Worm (Caenorhabditis elegans) whole organism, L2 larva: ENCODE measurements around the gene C34C12.7.

Experiments
- F13H6.1 ChIP-seq: sonication (generic microtip); optimal IDR thresholded peaks from 2 replicates; lab custom pipeline; 2016; ENCODE audit warnings: missing genetic modification characterization, missing compliant biosample characterization
- R02D3.7 ChIP-seq: fragments of 150-350 bp; optimal IDR thresholded peaks from 2 replicates; lab custom pipeline; 2014; ENCODE audit warnings: missing biosample characterization, missing genetic modification characterization
- ZK546.5 ChIP-seq: sonication (generic microtip); optimal IDR thresholded peaks from 2 replicates; lab custom pipeline; 2017; ENCODE audit warnings: missing biosample characterization, missing genetic modification characterization
- alr-1 ChIP-seq: fragments of 150-350 bp; optimal IDR thresholded peaks from 2 replicates; lab custom pipeline; 2014; ENCODE audit warnings: missing biosample characterization, missing genetic modification characterization
- ama-1 ChIP-seq: fragments of 150-350 bp; optimal IDR thresholded peaks from 2 replicates; lab custom pipeline; 2018; ENCODE audit warnings: inconsistent platforms
- blmp-1 ChIP-seq: sonication (generic microtip); optimal IDR thresholded peaks from 2 replicates; lab custom pipeline; 2017; ENCODE audit warnings: missing genetic modification characterization, mild to moderate bottlenecking, missing compliant biosample characterization, antibody characterized with exemption, moderate library complexity; ENCODE audit not compliant: insufficient read depth
- ceh-16 ChIP-seq: fragments of 150-350 bp; optimal IDR thresholded peaks from 2 replicates; lab custom pipeline; 2014; ENCODE audit warnings: missing biosample characterization, missing genetic modification characterization
- ceh-82 ChIP-seq: fragments of 150-350 bp; optimal IDR thresholded peaks from 2 replicates; lab custom pipeline; 2014; ENCODE audit warnings: missing biosample characterization, missing genetic modification characterization
- dmd-4 ChIP-seq: sonication (generic microtip); optimal IDR thresholded peaks from 2 replicates; lab custom pipeline; 2017; ENCODE audit warnings: missing biosample characterization, missing genetic modification characterization
- egl-27 ChIP-seq: sonication (generic microtip); optimal IDR thresholded peaks from 3 replicates; lab custom pipeline; 2017; ENCODE audit warnings: missing biosample characterization, missing genetic modification reagents, missing genetic modification characterization
- elt-1 ChIP-seq: fragments of 150-350 bp; optimal IDR thresholded peaks from 2 replicates; lab custom pipeline; 2014; ENCODE audit warnings: missing biosample characterization, missing genetic modification characterization
- elt-3 ChIP-seq: sonication (generic microtip); optimal IDR thresholded peaks from 2 replicates; lab custom pipeline; 2017; ENCODE audit warnings: missing biosample characterization, missing genetic modification characterization
- fos-1 ChIP-seq: fragments of 150-350 bp; optimal IDR thresholded peaks from 2 replicates; lab custom pipeline; 2014; ENCODE audit warnings: missing biosample characterization, missing genetic modification characterization
- gmeb-1 ChIP-seq: fragments of 150-350 bp; optimal IDR thresholded peaks from 2 replicates; lab custom pipeline; 2014; ENCODE audit warnings: missing biosample characterization, missing genetic modification characterization
- lin-11 ChIP-seq: fragments of 150-350 bp; sonication (generic microtip); optimal IDR thresholded peaks from 2 replicates; lab custom pipeline; 2014; ENCODE audit warnings: missing biosample characterization, missing genetic modification characterization, inconsistent platforms, mixed read lengths
- lin-39 ChIP-seq: fragments of 150-350 bp; optimal IDR thresholded peaks from 2 replicates; lab custom pipeline; 2014; ENCODE audit warnings: missing biosample characterization, missing genetic modification reagents, missing genetic modification characterization
- lsy-2 ChIP-seq, 2 experiments: fragments of 150-350 bp in 1 of 2; sonication (generic microtip) in 1 of 2; optimal IDR thresholded peaks; 2 replicates each; lab custom pipeline; 2014 to 2017; ENCODE audit warnings: missing biosample characterization in 2 of 2, missing genetic modification characterization in 2 of 2
- mbf-1 ChIP-seq: sonication (generic microtip); optimal IDR thresholded peaks from 2 replicates; lab custom pipeline; 2017; ENCODE audit warnings: missing biosample characterization, missing genetic modification characterization
- mdl-1 ChIP-seq, 2 experiments: fragments of 150-350 bp in 1 of 2; sonication (generic microtip) in 1 of 2; optimal IDR thresholded peaks; 2 replicates each; lab custom pipeline; 2017; ENCODE audit warnings: missing biosample characterization in 2 of 2, missing genetic modification characterization in 2 of 2
- nhr-11 ChIP-seq: fragments of 150-350 bp; optimal IDR thresholded peaks from 2 replicates; lab custom pipeline; 2014; ENCODE audit warnings: missing biosample characterization, missing genetic modification characterization
- nhr-12 ChIP-seq: fragments of 150-350 bp; optimal IDR thresholded peaks from 2 replicates; lab custom pipeline; 2014; ENCODE audit warnings: missing biosample characterization, missing genetic modification characterization
- nhr-129 ChIP-seq: fragments of 150-350 bp; optimal IDR thresholded peaks from 2 replicates; lab custom pipeline; 2014; ENCODE audit warnings: missing biosample characterization, missing genetic modification characterization
- nhr-21 ChIP-seq: fragments of 150-350 bp; optimal IDR thresholded peaks from 2 replicates; lab custom pipeline; 2014; ENCODE audit warnings: missing biosample characterization, missing genetic modification characterization
- nhr-237 ChIP-seq: fragments of 150-350 bp; optimal IDR thresholded peaks from 2 replicates; lab custom pipeline; 2014; ENCODE audit warnings: missing biosample characterization, missing genetic modification characterization
- nhr-25 ChIP-seq: fragments of 150-350 bp; sonication (generic microtip); optimal IDR thresholded peaks from 3 replicates; lab custom pipeline; 2014; ENCODE audit warnings: missing biosample characterization, missing genetic modification characterization
- nhr-6 ChIP-seq: fragments of 150-350 bp; optimal IDR thresholded peaks from 2 replicates; lab custom pipeline; 2014; ENCODE audit warnings: missing biosample characterization, missing genetic modification characterization
- nhr-77 ChIP-seq: fragments of 150-350 bp; optimal IDR thresholded peaks from 2 replicates; lab custom pipeline; 2014; ENCODE audit warnings: missing biosample characterization, missing genetic modification characterization
- sem-4 ChIP-seq: fragments of 150-350 bp; optimal IDR thresholded peaks from 2 replicates; lab custom pipeline; 2014; ENCODE audit warnings: missing biosample characterization, missing genetic modification reagents, missing genetic modification characterization
- skn-1 ChIP-seq: sonication (generic microtip); optimal IDR thresholded peaks from 2 replicates; lab custom pipeline; 2017; ENCODE audit warnings: missing biosample characterization, missing genetic modification characterization
- sma-3 ChIP-seq: sonication (generic microtip); optimal IDR thresholded peaks from 2 replicates; lab custom pipeline; 2016; ENCODE audit warnings: missing genetic modification reagents, missing genetic modification characterization, missing compliant biosample characterization
- sma-9 ChIP-seq, 2 experiments: fragments of 150-350 bp in 1 of 2; sonication (generic microtip) in 1 of 2; optimal IDR thresholded peaks; 2 replicates each; lab custom pipeline; 2014 to 2016; ENCODE audit warnings: missing genetic modification characterization in 2 of 2, mild to moderate bottlenecking in 1 of 2, missing biosample characterization in 1 of 2, missing compliant biosample characterization in 1 of 2, missing genetic modification reagents in 1 of 2, moderate library complexity in 1 of 2
- snpc-4 ChIP-seq: fragments of 150-350 bp; optimal IDR thresholded peaks from 2 replicates; lab custom pipeline; 2014; ENCODE audit warnings: missing biosample characterization, missing genetic modification characterization
- unc-39 ChIP-seq: fragments of 150-350 bp; optimal IDR thresholded peaks from 2 replicates; lab custom pipeline; 2014; ENCODE audit warnings: missing biosample characterization, missing genetic modification characterization
- unc-62 ChIP-seq: fragments of 150-350 bp; optimal IDR thresholded peaks from 2 replicates; lab custom pipeline; 2014; ENCODE audit warnings: missing biosample characterization, missing genetic modification reagents, missing genetic modification characterization
- zag-1 ChIP-seq: fragments of 150-350 bp; optimal IDR thresholded peaks from 2 replicates; lab custom pipeline; 2014; ENCODE audit warnings: missing biosample characterization, missing genetic modification characterization
- ztf-11 ChIP-seq: sonication (generic microtip); optimal IDR thresholded peaks from 2 replicates; lab custom pipeline; 2017; ENCODE audit warnings: missing biosample characterization, missing genetic modification characterization
- ztf-4 ChIP-seq: fragments of 150-350 bp; optimal IDR thresholded peaks from 2 replicates; lab custom pipeline; 2014; ENCODE audit warnings: missing biosample characterization, missing genetic modification characterization

The C34C12.7 gene

DNA sequence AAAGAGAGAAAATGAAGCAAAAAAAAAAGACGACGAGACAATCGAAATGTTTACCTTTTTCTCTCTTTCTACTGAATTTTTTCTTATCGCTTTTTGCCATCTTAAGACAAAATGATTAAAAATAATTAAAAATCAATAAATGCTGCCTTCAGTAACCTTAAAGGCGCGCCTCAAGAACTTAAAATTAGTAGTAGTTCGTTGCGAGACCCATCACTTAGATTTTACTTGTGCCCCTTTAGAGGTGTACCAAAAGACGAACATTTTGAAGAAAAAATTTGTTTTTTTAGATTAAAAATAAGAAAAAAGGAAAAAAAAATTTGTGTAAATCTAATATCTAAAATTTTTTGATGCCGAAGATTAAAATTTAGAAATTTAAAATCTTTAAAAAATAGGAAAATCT is 17.2 kb downstream of the C34C12.7 start:
- TF ChIP-seq ZK546.5 (tag; lab: Kevin White, UChicago) (no peak), ztf-4 (no peak), ama-1 (lab: Kevin White, UChicago) (no peak), mbf-1 (tag; lab: Kevin White, UChicago) (no peak), nhr-12 (tag; lab: Kevin White, UChicago) (no peak), ztf-11 (tag; lab: Kevin White, UChicago) (no peak), sem-4 (no peak), blmp-1 (tag; lab: Kevin White, UChicago) (no peak), unc-62 (no peak), elt-1 (tag; lab: Kevin White, UChicago) (no peak), dmd-4 (tag; lab: Kevin White, UChicago) (no peak), snpc-4 (tag; lab: Kevin White, UChicago) (no peak), elt-3 (tag; lab: Kevin White, UChicago) (no peak)

DNA sequence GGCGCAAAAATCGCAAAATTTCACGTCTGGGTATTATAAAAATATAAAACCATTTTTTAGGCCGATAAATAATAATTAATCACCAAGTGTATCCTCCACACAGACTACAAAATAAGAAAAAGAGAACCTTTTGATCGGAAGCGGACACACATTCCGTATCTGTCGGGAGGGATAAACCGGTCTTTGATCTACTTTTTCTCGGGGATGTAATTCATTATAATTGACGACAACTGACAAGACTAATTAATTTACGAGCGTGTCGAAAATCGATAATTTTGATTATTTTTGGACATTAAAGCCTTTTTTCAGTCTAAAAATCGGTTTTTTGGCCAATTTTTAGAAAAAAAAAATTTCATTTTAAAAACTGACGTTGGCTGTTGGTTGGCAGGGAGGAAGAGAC is 17.7 kb downstream of the C34C12.7 start:
- no peak for TF ChIP-seq sem-4
- no peak for TF ChIP-seq unc-39 (tag; lab: Kevin White, UChicago)
- TF ChIP-seq unc-62, result peak; percentile 1
- no peak for TF ChIP-seq lsy-2 (tag; optimal IDR thresholded peaks at IDR 0.05; lab: Kevin White, UChicago)
- TF ChIP-seq elt-1 (tag; lab: Kevin White, UChicago), result no peak
- no peak for TF ChIP-seq nhr-129
- no peak for TF ChIP-seq nhr-12 (tag; lab: Kevin White, UChicago)
- no peak for TF ChIP-seq zag-1 (tag; lab: Kevin White, UChicago)
- TF ChIP-seq lin-39 (tag; lab: Kevin White, UChicago), result no peak
- TF ChIP-seq ceh-82 (tag; lab: Kevin White, UChicago), result no peak
- TF ChIP-seq nhr-77 (tag; lab: Kevin White, UChicago), result no peak
- no peak for TF ChIP-seq mdl-1 (tag; optimal IDR thresholded peaks at IDR 0.05; lab: Kevin White, UChicago)
- TF ChIP-seq gmeb-1 (tag; lab: Kevin White, UChicago), result no peak
- no peak for TF ChIP-seq R02D3.7
- no peak for TF ChIP-seq skn-1 (tag; lab: Kevin White, UChicago)
- no peak for TF ChIP-seq nhr-11
- TF ChIP-seq alr-1 (tag; lab: Kevin White, UChicago), result no peak
- no peak for TF ChIP-seq nhr-25 (tag; lab: Kevin White, UChicago)
- no peak for TF ChIP-seq ceh-16 (tag; lab: Kevin White, UChicago)
- peak; percentile 7 for TF ChIP-seq sma-3 (GFP tag; lab: Kevin White, UChicago)
- TF ChIP-seq dmd-4 (tag; lab: Kevin White, UChicago), result no peak
- TF ChIP-seq nhr-237 (tag; lab: Kevin White, UChicago), result no peak
- no peak for TF ChIP-seq ama-1 (lab: Kevin White, UChicago)
- TF ChIP-seq mbf-1 (tag; lab: Kevin White, UChicago), result no peak
- TF ChIP-seq nhr-21, result peak; percentile 22
- TF ChIP-seq, all 48 proteins: peak for 3

DNA sequence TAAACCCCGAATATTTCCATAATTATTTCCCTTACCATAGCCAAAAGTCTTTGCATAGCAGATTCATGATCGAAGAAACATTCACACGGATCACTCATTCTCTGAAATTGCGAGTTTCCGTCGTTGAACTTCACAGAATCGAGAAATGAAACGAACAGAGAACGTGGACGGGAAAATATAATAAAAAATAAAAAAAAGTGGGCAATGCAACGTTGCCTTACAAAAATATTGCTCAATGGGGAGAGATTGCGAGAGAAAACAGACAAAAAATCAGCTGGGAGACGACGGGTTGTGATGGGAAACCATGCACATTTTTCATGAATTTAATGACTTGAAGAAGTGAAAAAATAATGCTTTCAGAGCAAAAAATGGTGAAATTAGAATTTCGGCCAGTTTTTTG is 18.5 kb downstream of the C34C12.7 start, which contains the start of gene smim-14:
smim-14 (minus strand) TSS at position 101 of the 400 bp plus-strand sequence.
- TF ChIP-seq sma-9 (GFP tag; optimal IDR thresholded peaks at IDR 0.05; lab: Kevin White, UChicago) (no peak), sma-9 (tag; optimal IDR thresholded peaks at IDR 0.05; lab: Kevin White, UChicago) (no peak), lin-11 (tag; lab: Kevin White, UChicago) (no peak), nhr-6 (tag; lab: Kevin White, UChicago) (no peak), fos-1 (peak; percentile 13), sma-3 (GFP tag; lab: Kevin White, UChicago) (no peak), mdl-1 (tag; optimal IDR thresholded peaks at IDR 0.05; lab: Kevin White, UChicago) (no peak)

DNA sequence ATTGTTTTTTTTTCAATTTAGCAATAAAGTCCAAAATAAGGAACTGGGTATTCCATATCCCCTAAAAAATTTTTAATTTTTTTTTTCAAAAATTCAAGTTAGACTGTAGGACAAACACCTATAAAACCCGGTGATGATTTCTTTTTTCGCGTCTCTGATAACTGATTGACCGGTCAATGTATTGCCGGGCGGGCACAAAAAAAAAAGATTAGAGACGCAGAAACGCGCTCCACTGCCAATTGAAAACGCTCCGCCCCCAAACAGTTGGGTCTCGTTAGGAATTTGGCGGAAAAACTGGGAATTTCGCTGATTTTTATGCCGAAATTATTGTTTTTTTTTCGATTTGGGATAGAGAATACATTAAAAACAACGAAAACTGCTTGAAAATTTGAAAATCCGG is 19.8 kb downstream of the C34C12.7 start:
- TF ChIP-seq F13H6.1 (tag; lab: Kevin White, UChicago), result no peak
- TF ChIP-seq fos-1, result peak; percentile 39
- TF ChIP-seq nhr-21, result no peak

DNA sequence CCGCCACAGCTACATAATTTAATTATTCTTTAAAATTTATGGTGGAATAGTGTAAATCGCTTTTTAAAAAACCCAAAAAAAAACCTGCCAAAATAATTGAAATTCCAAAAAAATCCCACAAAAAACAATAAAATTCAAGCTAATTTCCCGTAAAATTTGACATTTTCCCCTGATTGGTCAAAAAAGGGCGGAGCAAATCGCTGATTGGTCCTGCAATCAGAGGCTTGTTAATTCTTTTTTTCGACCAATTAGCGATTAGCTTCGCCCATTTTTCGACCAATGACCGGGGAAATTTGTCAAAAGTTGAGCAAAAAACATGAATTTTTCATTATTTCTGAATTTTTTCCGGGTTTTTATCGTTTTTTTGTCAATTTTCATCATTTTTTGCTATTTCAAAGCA is 21.1 kb downstream of the C34C12.7 start:
- TF ChIP-seq egl-27 (tag; lab: Kevin White, UChicago), result no peak
- no peak for TF ChIP-seq skn-1 (tag; lab: Kevin White, UChicago)
- TF ChIP-seq ama-1 (lab: Kevin White, UChicago), result no peak
- no peak for TF ChIP-seq nhr-21
- no peak for TF ChIP-seq elt-3 (tag; lab: Kevin White, UChicago)
- no peak for TF ChIP-seq sem-4
- TF ChIP-seq, all 48 proteins: peak for 0
